Worm (Caenorhabditis elegans): Measurements from ENCODE around the gene snr-1.
A peak's percentile ranks its signal among the peaks of the same experiment; 100 is the strongest.

snr-1 gene

ce11 chrIV:17108200-17108599, 20.4 kb downstream of the snr-1 start:
- TF ChIP-seq unc-55 (GFP tag; optimal IDR thresholded peaks at IDR 0.05): no peak
- TF ChIP-seq hlh-30 (tag; optimal IDR thresholded peaks at IDR 0.05; ENCODE audit: insufficient read depth): no peak
- TF ChIP-seq ceh-31 (tag; optimal IDR thresholded peaks at IDR 0.05): peak; percentile 76
- TF ChIP-seq ama-1 (optimal IDR thresholded peaks at IDR 0.05): no peak
- TF ChIP-seq ceh-22 (tag; optimal IDR thresholded peaks at IDR 0.05): no peak
- no peak for TF ChIP-seq odd-2 (tag; optimal IDR thresholded peaks at IDR 0.05)
- no peak for TF ChIP-seq ceh-9 (tag; optimal IDR thresholded peaks at IDR 0.05)
- TF ChIP-seq F13H6.1 (tag; optimal IDR thresholded peaks at IDR 0.05): peak; percentile 18
- TF ChIP-seq pat-9 (tag; optimal IDR thresholded peaks at IDR 0.05): no peak
- TF ChIP-seq hlh-8 (tag; optimal IDR thresholded peaks at IDR 0.05): peak; percentile 56
- TF ChIP-seq ceh-19 (GFP tag; optimal IDR thresholded peaks at IDR 0.05): no peak
- peak; percentile 75 for TF ChIP-seq tbx-7 (tag; optimal IDR thresholded peaks at IDR 0.05)
- TF ChIP-seq nhr-232 (tag; optimal IDR thresholded peaks at IDR 0.05): no peak
- peak; percentile 46 for TF ChIP-seq ets-4 (tag; optimal IDR thresholded peaks at IDR 0.05)
- TF ChIP-seq zip-5 (tag; optimal IDR thresholded peaks at IDR 0.05): peak; percentile 80
- peak; percentile 54 for TF ChIP-seq rnt-1 (tag; optimal IDR thresholded peaks at IDR 0.05)
- TF ChIP-seq sox-2 (GFP tag; IDR thresholded peaks at IDR 0.05): no peak
- TF ChIP-seq lim-6 (tag; optimal IDR thresholded peaks at IDR 0.05): peak; percentile 28
- TF ChIP-seq ceh-24 (tag; optimal IDR thresholded peaks at IDR 0.05): no peak
- TF ChIP-seq C08G9.2 (tag; optimal IDR thresholded peaks at IDR 0.05): peak; percentile 78
- TF ChIP-seq hlh-15 (tag; optimal IDR thresholded peaks at IDR 0.05): no peak
- no peak for TF ChIP-seq pha-4 (tag; optimal IDR thresholded peaks at IDR 0.05)
- TF ChIP-seq hlh-6 (tag; optimal IDR thresholded peaks at IDR 0.05): no peak
- TF ChIP-seq ceh-2 (tag; optimal IDR thresholded peaks at IDR 0.05): peak; percentile 71
- TF ChIP-seq dmd-4 (tag; optimal IDR thresholded peaks at IDR 0.05; ENCODE audit: borderline replicate concordance): peak; percentile 16
- TF ChIP-seq tbx-2 (tag; optimal IDR thresholded peaks at IDR 0.05): peak; percentile 94
- no peak for TF ChIP-seq fkh-6 (tag; optimal IDR thresholded peaks at IDR 0.05)
- TF ChIP-seq ref-2 (tag; optimal IDR thresholded peaks at IDR 0.05): peak; percentile 52
- peak; percentile 52 for TF ChIP-seq elt-2 (tag; optimal IDR thresholded peaks at IDR 0.05)
- no peak for TF ChIP-seq madf-2 (tag; optimal IDR thresholded peaks at IDR 0.05)
- peak; percentile 57 for TF ChIP-seq ahr-1 (tag; optimal IDR thresholded peaks at IDR 0.05)
- peak; percentile 74 for TF ChIP-seq fax-1 (tag; optimal IDR thresholded peaks at IDR 0.05)
- TF ChIP-seq dve-1 (tag; optimal IDR thresholded peaks at IDR 0.05): no peak

- TF ChIP-seq nfya-1 (tag; optimal IDR thresholded peaks at IDR 0.05) (peak; percentile 79), ceh-45 (GFP tag; IDR thresholded peaks at IDR 0.05) (no peak), ceh-30 (tag; optimal IDR thresholded peaks at IDR 0.05) (no peak), pat-9 (tag; optimal IDR thresholded peaks at IDR 0.05) (no peak), rnt-1 (tag; optimal IDR thresholded peaks at IDR 0.05) (no peak)
These were observed 21.0 kb downstream of the snr-1 start for ce11 chrIV:17108805-17109204.

DNA sequence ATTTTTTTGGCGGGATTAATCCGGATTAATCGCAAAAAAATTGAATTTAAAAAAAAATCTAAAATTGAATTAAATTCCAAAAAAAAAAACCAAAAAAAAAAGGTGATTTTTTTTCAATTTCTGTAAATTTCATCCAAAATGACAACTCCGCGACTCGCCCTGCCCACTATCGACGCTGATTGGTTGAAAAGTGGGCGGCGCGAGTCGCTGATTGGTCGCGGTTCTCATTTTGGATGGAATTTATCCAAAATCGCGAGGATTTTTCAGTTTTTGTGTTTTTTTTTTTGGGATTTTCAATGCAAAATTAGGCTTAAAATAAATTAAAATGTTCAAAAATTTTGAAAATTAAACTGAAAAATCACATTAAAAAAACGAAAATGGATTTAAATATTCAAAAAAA, 21.6 kb downstream of the snr-1 start:
- TF ChIP-seq nfya-1 (tag; optimal IDR thresholded peaks at IDR 0.05) (peak; percentile 91), sox-4 (tag; optimal IDR thresholded peaks at IDR 0.05) (no peak)

ce11 chrIV:17110882-17111281, 23.0 kb downstream of the snr-1 start, which contains the start of gene sfa-1:
Gene sfa-1, minus strand, starts transcription at chrIV:17110982.
- TF ChIP-seq ceh-34 (tag; optimal IDR thresholded peaks at IDR 0.05) (no peak), fax-1 (tag; optimal IDR thresholded peaks at IDR 0.05) (no peak), T23F11.4 (GFP tag; optimal IDR thresholded peaks at IDR 0.05) (no peak), ceh-30 (tag; optimal IDR thresholded peaks at IDR 0.05) (no peak), ets-4 (tag; optimal IDR thresholded peaks at IDR 0.05) (no peak), hlh-15 (tag; optimal IDR thresholded peaks at IDR 0.05) (no peak), fkh-6 (tag; optimal IDR thresholded peaks at IDR 0.05) (no peak)
